Worm (Caenorhabditis elegans): ENCODE measurements around the gene kvs-4.

- TF ChIP-seq tab-1 (GFP tag; IDR thresholded peaks at IDR 0.05) (no peak), med-1 (GFP tag; optimal IDR thresholded peaks at IDR 0.05; ENCODE audit: insufficient read depth) (no peak), ztf-23 (GFP tag; IDR thresholded peaks at IDR 0.05) (no peak), ref-1 (GFP tag; conservative IDR thresholded peaks at IDR 0.05) (no peak), cog-1 (tag; optimal IDR thresholded peaks at IDR 0.05) (no peak)
Measured at ce11 chrIII:11070210-11070609, 57.8 kb downstream of the kvs-4 start.

Data from whole organism, midembryonic.